Fruit fly (Drosophila melanogaster) whole organism, embryonic: ENCODE data around the gene pyx.
A peak's percentile ranks its signal among the peaks of the same experiment; 100 is the strongest.

Experiments used
- BtbVII ChIP-seq: fragments of 200-800 bp; sonication (Bioruptor generic); optimal IDR thresholded peaks from 3 replicates; lab custom pipeline; 2017; ENCODE audit warnings: missing biosample characterization, mild to moderate bottlenecking, missing genetic modification characterization
- CG10431 ChIP-seq: fragments of 200-800 bp; sonication (Bioruptor generic); optimal IDR thresholded peaks from 3 replicates; lab custom pipeline; 2018; ENCODE audit warnings: missing biosample characterization, mild to moderate bottlenecking, missing genetic modification characterization
- CG13123 ChIP-seq: fragments of 200-800 bp; sonication (Bioruptor generic); optimal IDR thresholded peaks from 2 replicates; lab custom pipeline; 2016; ENCODE audit warnings: missing biosample characterization, missing genetic modification characterization
- CG13296 ChIP-seq: fragments of 200-800 bp; sonication (Bioruptor generic); optimal IDR thresholded peaks from 3 replicates; lab custom pipeline; 2018; ENCODE audit warnings: missing biosample characterization, mild to moderate bottlenecking, missing genetic modification characterization
- CG13775 ChIP-seq: fragments of 200-800 bp; sonication (Bioruptor generic); optimal IDR thresholded peaks from 3 replicates; lab custom pipeline; 2017; ENCODE audit warnings: missing biosample characterization, mild to moderate bottlenecking, missing genetic modification characterization
- CG15479 ChIP-seq: fragments of 200-800 bp; sonication (Bioruptor generic); optimal IDR thresholded peaks from 3 replicates; lab custom pipeline; 2019; ENCODE audit warnings: missing biosample characterization, mild to moderate bottlenecking, missing genetic modification characterization, moderate library complexity
- CG15601 ChIP-seq: fragments of 200-800 bp; sonication (Bioruptor generic); optimal IDR thresholded peaks from 3 replicates; lab custom pipeline; 2019; ENCODE audit warnings: missing biosample characterization, mild to moderate bottlenecking, missing genetic modification characterization, moderate library complexity
- CG17186 ChIP-seq: fragments of 200-800 bp; sonication (Bioruptor generic); optimal IDR thresholded peaks from 3 replicates; lab custom pipeline; 2017; ENCODE audit warnings: missing biosample characterization, missing genetic modification reagents, missing genetic modification characterization
- CG17359 ChIP-seq: fragments of 200-800 bp; sonication (Bioruptor generic); optimal IDR thresholded peaks from 3 replicates; lab custom pipeline; 2018; ENCODE audit warnings: missing biosample characterization, mild to moderate bottlenecking, missing genetic modification characterization, moderate library complexity
- CG17385 ChIP-seq: fragments of 200-800 bp; sonication (Bioruptor generic); optimal IDR thresholded peaks from 3 replicates; lab custom pipeline; 2018; ENCODE audit warnings: missing biosample characterization, mild to moderate bottlenecking, missing genetic modification characterization
- CG17568 ChIP-seq: fragments of 200-800 bp; sonication (Bioruptor generic); optimal IDR thresholded peaks from 2 replicates; lab custom pipeline; 2018; ENCODE audit warnings: missing biosample characterization, mild to moderate bottlenecking, missing genetic modification characterization, moderate library complexity
- CG30431 ChIP-seq: fragments of 200-800 bp; sonication (Bioruptor generic); optimal IDR thresholded peaks from 2 replicates; lab custom pipeline; 2017; ENCODE audit warnings: missing biosample characterization, missing genetic modification characterization
- CG3281 ChIP-seq: fragments of 200-800 bp; sonication (Bioruptor generic); optimal IDR thresholded peaks from 3 replicates; lab custom pipeline; 2017; ENCODE audit warnings: missing biosample characterization, mild to moderate bottlenecking, missing genetic modification characterization
- CG33557 ChIP-seq: fragments of 200-800 bp; sonication (Bioruptor generic); optimal IDR thresholded peaks from 2 replicates; lab custom pipeline; 2019; ENCODE audit warnings: missing biosample characterization, mild to moderate bottlenecking, missing genetic modification characterization, moderate library complexity
- CG34376 ChIP-seq: fragments of 200-800 bp; sonication (Bioruptor generic); optimal IDR thresholded peaks from 2 replicates; lab custom pipeline; 2018; ENCODE audit warnings: missing biosample characterization, mild to moderate bottlenecking, missing genetic modification characterization
- CG4328 ChIP-seq: fragments of 200-800 bp; sonication (Bioruptor generic); optimal IDR thresholded peaks from 3 replicates; lab custom pipeline; 2017; ENCODE audit warnings: missing biosample characterization, missing genetic modification reagents, missing genetic modification characterization
- CG7928 ChIP-seq: fragments of 200-800 bp; sonication (Bioruptor generic); optimal IDR thresholded peaks from 2 replicates; lab custom pipeline; 2017; ENCODE audit warnings: missing biosample characterization, mild to moderate bottlenecking, missing genetic modification characterization
- CG8281 ChIP-seq: fragments of 200-800 bp; sonication (Bioruptor generic); optimal IDR thresholded peaks from 2 replicates; lab custom pipeline; 2018; ENCODE audit warnings: missing biosample characterization, mild to moderate bottlenecking, missing genetic modification characterization, moderate library complexity
- CG9727 ChIP-seq: fragments of 200-800 bp; sonication (Bioruptor generic); optimal IDR thresholded peaks from 3 replicates; lab custom pipeline; 2017; ENCODE audit warnings: missing biosample characterization, mild to moderate bottlenecking, missing genetic modification characterization
- CHES-1-like ChIP-seq: fragments of 200-800 bp; sonication (Bioruptor generic); optimal IDR thresholded peaks from 2 replicates; lab custom pipeline; 2016; ENCODE audit warnings: missing biosample characterization, missing genetic modification characterization
- Doc2 ChIP-seq: fragments of 200-800 bp; sonication (Bioruptor generic); IDR thresholded peaks from 2 replicates; pipeline ENCODE4 v1.3.6; 2022; ENCODE audit warnings: missing biosample characterization, missing genetic modification characterization
- GATAe ChIP-seq: fragments of 200-800 bp; sonication (Bioruptor generic); conservative IDR thresholded peaks from 2 replicates; pipeline ENCODE4 v1.3.6; 2022; ENCODE audit warnings: missing biosample characterization, missing genetic modification characterization
- Gsc ChIP-seq: fragments of 200-800 bp; sonication (Bioruptor generic); IDR thresholded peaks from 2 replicates; pipeline ENCODE4 v1.3.6; 2022; ENCODE audit warnings: missing biosample characterization, missing genetic modification characterization
- HHEX ChIP-seq: fragments of 200-800 bp; sonication (Bioruptor generic); optimal IDR thresholded peaks from 3 replicates; lab custom pipeline; 2017; ENCODE audit warnings: missing biosample characterization, mild to moderate bottlenecking, missing genetic modification characterization, missing genetic modification reagents
- Hey ChIP-seq: fragments of 200-800 bp; sonication (Bioruptor generic); optimal IDR thresholded peaks from 3 replicates; lab custom pipeline; 2018; ENCODE audit warnings: missing biosample characterization, mild to moderate bottlenecking, missing genetic modification characterization
- Med ChIP-seq: fragments of 200-800 bp; sonication (Bioruptor generic); peaks from one replicate; lab custom pipeline; 2016; ENCODE audit warnings: missing biosample characterization, missing genetic modification characterization, mild to moderate bottlenecking, inconsistent platforms, moderate library complexity
- Nf-YA ChIP-seq: fragments of 200-800 bp; sonication (Bioruptor generic); IDR thresholded peaks from 2 replicates; pipeline ENCODE4 v1.3.6; 2022; ENCODE audit warnings: missing biosample characterization, missing genetic modification characterization
- Pdp1 ChIP-seq, 2 experiments: fragments of 200-800 bp; sonication (Bioruptor generic); optimal IDR thresholded peaks; 3 replicates each; lab custom pipeline; 2016; ENCODE audit warnings: missing biosample characterization in 2 of 2, missing genetic modification characterization in 2 of 2, mild to moderate bottlenecking in 1 of 2, moderate library complexity in 1 of 2
- Scr ChIP-seq: fragments of 200-800 bp; sonication (Bioruptor generic); IDR thresholded peaks from 2 replicates; pipeline ENCODE4 v1.3.6; 2022; ENCODE audit warnings: missing biosample characterization, missing genetic modification characterization; ENCODE audit not compliant: partially characterized antibody
- Ssrp ChIP-seq: fragments of 200-800 bp; sonication (Bioruptor generic); optimal IDR thresholded peaks from 2 replicates; lab custom pipeline; 2018; ENCODE audit warnings: missing biosample characterization, mild to moderate bottlenecking, missing genetic modification characterization, moderate library complexity
- ato ChIP-seq: fragments of 200-800 bp; sonication (Bioruptor generic); IDR thresholded peaks from 2 replicates; pipeline ENCODE4 v1.3.6; 2022; ENCODE audit warnings: missing biosample characterization, missing genetic modification characterization; ENCODE audit not compliant: partially characterized antibody
- chn ChIP-seq: fragments of 200-800 bp; sonication (Bioruptor generic); optimal IDR thresholded peaks from 2 replicates; lab custom pipeline; 2016; ENCODE audit warnings: missing biosample characterization, missing genetic modification characterization
- crc ChIP-seq: fragments of 200-800 bp; sonication (Bioruptor generic); optimal IDR thresholded peaks from 2 replicates; lab custom pipeline; 2016; ENCODE audit warnings: missing biosample characterization, missing genetic modification characterization
- exex ChIP-seq: fragments of 200-800 bp; sonication (Bioruptor generic); optimal IDR thresholded peaks from 4 replicates; lab custom pipeline; 2018; ENCODE audit warnings: missing biosample characterization, mild to moderate bottlenecking, missing genetic modification characterization, moderate library complexity
- gfzf ChIP-seq: fragments of 200-800 bp; sonication (Bioruptor generic); optimal IDR thresholded peaks from 2 replicates; lab custom pipeline; 2016; ENCODE audit warnings: missing biosample characterization, mild to moderate bottlenecking, missing genetic modification characterization, moderate library complexity
- hkb ChIP-seq, 2 experiments: fragments of 200-800 bp in 1 of 2; fragments of >200 bp in 1 of 2; sonication (Bioruptor generic) in 1 of 2; IDR thresholded peaks in 1 of 2; optimal IDR thresholded peaks in 1 of 2; 2 replicates each; pipeline versions ENCODE4 v1.3.6 to Lab custom; 2017 to 2022; ENCODE audit warnings: missing biosample characterization in 1 of 2, missing genetic modification characterization in 1 of 2
- insv ChIP-seq, 2 experiments: fragments of 200-800 bp; sonication (Bioruptor generic); optimal IDR thresholded peaks; 3 replicates each; lab custom pipeline; 2016 to 2018; ENCODE audit warnings: missing biosample characterization in 2 of 2, missing genetic modification characterization in 2 of 2
- nerfin-2 ChIP-seq: fragments of 200-800 bp; sonication (Bioruptor generic); IDR thresholded peaks from 2 replicates; pipeline ENCODE4 v1.3.6; 2022; ENCODE audit warnings: missing biosample characterization, missing genetic modification characterization; ENCODE audit not compliant: partially characterized antibody
- oc ChIP-seq: fragments of 200-800 bp; sonication (Bioruptor generic); optimal IDR thresholded peaks from 2 replicates; lab custom pipeline; 2018; ENCODE audit warnings: missing biosample characterization, mild to moderate bottlenecking, missing genetic modification characterization, moderate library complexity
- odd ChIP-seq: fragments of 200-800 bp; sonication (Bioruptor generic); optimal IDR thresholded peaks from 2 replicates; lab custom pipeline; 2017; ENCODE audit warnings: missing biosample characterization, mild to moderate bottlenecking, missing genetic modification characterization
- pros ChIP-seq: fragments of 200-800 bp; sonication (Bioruptor generic); optimal IDR thresholded peaks from 3 replicates; lab custom pipeline; 2019; ENCODE audit warnings: missing biosample characterization, mild to moderate bottlenecking, missing genetic modification characterization, moderate library complexity
- stwl ChIP-seq: fragments of 200-800 bp; sonication (Bioruptor generic); optimal IDR thresholded peaks from 3 replicates; lab custom pipeline; 2018; ENCODE audit warnings: missing biosample characterization, mild to moderate bottlenecking, missing genetic modification characterization, moderate library complexity

pyx gene

dm6 chr3L:247482-248225, 24.8 kb upstream of the pyx start, which contains the start of gene mthl14 (continued):
- TF ChIP-seq CG17359 (tag; lab: Kevin White, UChicago) = peak; percentile 37
- TF ChIP-seq CG17385 = no peak
- TF ChIP-seq gfzf (GFP tag; lab: Kevin White, UChicago) = peak; percentile 53
- peak; percentile 58 for TF ChIP-seq BtbVII (GFP tag; lab: Kevin White, UChicago)
- TF ChIP-seq oc (tag; lab: Kevin White, UChicago) = no peak
- TF ChIP-seq HHEX (GFP tag; lab: Kevin White, UChicago) = no peak
- no peak for TF ChIP-seq crc (GFP tag; lab: Kevin White, UChicago)
- TF ChIP-seq ato = no peak
- TF ChIP-seq Doc2 = no peak
- peak; percentile 23 for TF ChIP-seq stwl (tag; lab: Kevin White, UChicago)
- peak; percentile 63; the same call in 1 of the 2 replicates for TF ChIP-seq GATAe
- TF ChIP-seq nerfin-2 (GFP tag; lab: Robert Waterston, UW) = no peak
- TF ChIP-seq CG13123 (GFP tag; lab: Kevin White, UChicago) = no peak
- TF ChIP-seq pros = peak; percentile 31
- peak; percentile 27 for TF ChIP-seq CG33557
- TF ChIP-seq CG13775 (GFP tag; lab: Kevin White, UChicago) = no peak
- TF ChIP-seq CG8281 = no peak
- peak; percentile 37 for TF ChIP-seq CG15479 (GFP tag; lab: Kevin White, UChicago)
- TF ChIP-seq Med (GFP tag; lab: Kevin White, UChicago) = peak; percentile 45
- peak; percentile 25 for TF ChIP-seq odd (GFP tag; lab: Kevin White, UChicago)
- no peak for TF ChIP-seq Nf-YA (GFP tag; lab: Robert Waterston, UW)
- TF ChIP-seq CG30431 (GFP tag; lab: Kevin White, UChicago) = no peak
- no peak for TF ChIP-seq CHES-1-like (GFP tag; lab: Kevin White, UChicago)
- no peak for TF ChIP-seq Gsc (GFP tag; lab: Robert Waterston, UW)
- TF ChIP-seq chn = no peak
- TF ChIP-seq CG34376 (GFP tag; lab: Kevin White, UChicago) = peak; percentile 77
- TF ChIP-seq CG13296 = peak; percentile 14
- TF ChIP-seq CG17186 = no peak
- no peak for TF ChIP-seq CG9727
- peak; percentile 1 for TF ChIP-seq CG10431 (GFP tag; lab: Kevin White, UChicago)
- TF ChIP-seq Hey (tag; lab: Kevin White, UChicago) = no peak
- peak; percentile 45 for TF ChIP-seq CG7928
- TF ChIP-seq Scr (GFP tag; lab: Robert Waterston, UW) = no peak
- TF ChIP-seq insv (GFP tag; optimal IDR thresholded peaks at IDR 0.05; lab: Kevin White, UChicago) = no peak
- peak; percentile 50 for TF ChIP-seq CG15601 (tag; lab: Kevin White, UChicago)
- TF ChIP-seq CG4328 = peak; percentile 16
- TF ChIP-seq CG3281 (GFP tag; lab: Kevin White, UChicago) = peak; percentile 1
- peak in 1 of 2 experiments; percentile 16 for TF ChIP-seq Pdp1 (GFP tag; optimal IDR thresholded peaks at IDR 0.05; lab: Kevin White, UChicago)
- peak; percentile 92 for TF ChIP-seq exex
- no peak for TF ChIP-seq hkb (optimal IDR thresholded peaks at IDR 0.05; lab: Kevin White, UChicago)
- TF ChIP-seq hkb (GFP tag; IDR thresholded peaks at IDR 0.05; lab: Robert Waterston, UW) = no peak
- peak; percentile 39 for TF ChIP-seq CG17568 (GFP tag; lab: Kevin White, UChicago)
- TF ChIP-seq Ssrp (tag; lab: Kevin White, UChicago) = no peak
